Fruit fly (Drosophila melanogaster): ENCODE results near the gene Pld3.

dm6 chr2L:21178436-21179216, 20.0 kb downstream of the Pld3 start:
- no peak for TF ChIP-seq CTCF (optimal IDR thresholded peaks at IDR 0.05)
- no peak for TF ChIP-seq CG8478 (optimal IDR thresholded peaks at IDR 0.05)
